Worm (Caenorhabditis elegans) whole organism, L4 larva: ENCODE measurements around the gene col-8.

Experiments
- ZK546.5 ChIP-seq, 2 experiments: sonication (generic microtip); optimal IDR thresholded peaks; 2 replicates each; lab custom pipeline; 2017; ENCODE audit warnings: missing biosample characterization in 2 of 2, missing genetic modification characterization in 2 of 2
- ama-1 ChIP-seq: fragments of 150-350 bp; optimal IDR thresholded peaks from 2 replicates; lab custom pipeline; 2014; ENCODE audit warnings: inconsistent platforms, mixed read lengths
- attf-4 ChIP-seq: sonication (generic microtip); optimal IDR thresholded peaks from 3 replicates; lab custom pipeline; 2017; ENCODE audit warnings: missing biosample characterization, missing genetic modification characterization
- dmd-9 ChIP-seq: fragments of 200-800 bp; sonication (Bioruptor generic); IDR thresholded peaks from 2 replicates; pipeline ENCODE4 v1.3.6; 2022; ENCODE audit warnings: missing genetic modification reagents, missing genetic modification characterization, missing compliant biosample characterization
- lin-1 ChIP-seq: fragments of 200-800 bp; sonication (Bioruptor generic); IDR thresholded peaks from 2 replicates; pipeline ENCODE4 v1.3.6; 2022; ENCODE audit warnings: missing genetic modification reagents, missing genetic modification characterization, missing compliant biosample characterization
- nhr-76 ChIP-seq: fragments of 150-350 bp; optimal IDR thresholded peaks from 2 replicates; lab custom pipeline; 2014; ENCODE audit warnings: missing biosample characterization, missing genetic modification characterization
- spr-3 ChIP-seq: fragments of 200-800 bp; sonication (Bioruptor generic); optimal IDR thresholded peaks from 2 replicates; lab custom pipeline; 2018; ENCODE audit warnings: mild to moderate bottlenecking, missing genetic modification characterization, missing compliant biosample characterization
- unc-62 ChIP-seq, 3 experiments: fragments of 150-350 bp in 1 of 3; sonication (generic microtip); optimal IDR thresholded peaks in 2 of 3; peaks in 1 of 3; 1 replicate in 1 of 3; 2 replicates in 2 of 3; lab custom pipeline; 2014 to 2017; ENCODE audit warnings: missing biosample characterization in 3 of 3, missing genetic modification characterization in 3 of 3, missing genetic modification reagents in 3 of 3, missing genotype in 1 of 3

DNA sequence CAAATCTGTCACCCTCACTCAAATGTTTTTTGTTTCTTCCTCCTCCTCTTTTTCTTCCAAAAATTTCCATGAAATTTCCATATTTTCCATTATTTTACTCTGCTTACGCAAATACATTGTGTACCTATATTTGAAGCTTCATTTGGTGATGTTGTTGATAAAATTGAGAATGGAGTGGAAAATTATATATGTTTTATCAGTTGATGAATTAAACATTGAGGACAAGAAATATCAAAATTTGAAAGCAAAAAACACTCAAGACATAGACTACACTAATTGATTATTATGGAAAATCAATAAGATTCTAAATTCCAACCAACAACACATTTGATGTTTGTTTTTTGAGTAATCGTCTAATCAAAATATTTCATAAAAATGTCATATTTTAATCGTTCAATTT is 31.2 kb downstream of the col-8 start:
- TF ChIP-seq unc-62 (GFP tag; optimal IDR thresholded peaks at IDR 0.05 in 1 of 2; lab: Kevin White, UChicago) (peak in 1 of 2 experiments; percentile 38), unc-62 (tag; optimal IDR thresholded peaks at IDR 0.05; lab: Kevin White, UChicago) (no peak), lin-1 (no peak), spr-3 (GFP tag; lab: Kevin White, UChicago) (no peak), nhr-76 (no peak), ama-1 (lab: Kevin White, UChicago) (no peak), ZK546.5 (tag; optimal IDR thresholded peaks at IDR 0.05; lab: Kevin White, UChicago) (no peak), dmd-9 (GFP tag; lab: Robert Waterston, UW) (no peak), attf-4 (tag; lab: Kevin White, UChicago) (no peak)
